Worm (Caenorhabditis elegans) whole organism, mixed stage, embryonic: ENCODE results near the gene tbc-11.

ENCODE experiments used
- M03D4.4 ChIP-seq: sonication (generic microtip); optimal IDR thresholded peaks from 2 replicates; lab custom pipeline; 2017; ENCODE audit warnings: mild to moderate bottlenecking, missing genetic modification characterization, missing compliant biosample characterization
- bed-3 ChIP-seq: fragments of 200-800 bp; sonication (Bioruptor generic); optimal IDR thresholded peaks from 3 replicates; lab custom pipeline; 2018; ENCODE audit warnings: mild to moderate bottlenecking, missing genetic modification characterization, moderate library complexity, missing compliant biosample characterization
- blmp-1 ChIP-seq: fragments of 150-350 bp; optimal IDR thresholded peaks from 2 replicates; lab custom pipeline; 2014; ENCODE audit warnings: missing biosample characterization, missing genetic modification characterization
- ceh-39 ChIP-seq: fragments of 150-350 bp; optimal IDR thresholded peaks from 2 replicates; lab custom pipeline; 2014; ENCODE audit warnings: missing biosample characterization, missing genetic modification characterization
- ceh-43 ChIP-seq: fragments of 200-800 bp; sonication (Bioruptor generic); optimal IDR thresholded peaks from 2 replicates; lab custom pipeline; 2018; ENCODE audit warnings: mild to moderate bottlenecking, missing genetic modification characterization, moderate library complexity, missing compliant biosample characterization
- ceh-83 ChIP-seq: fragments of 200-800 bp; sonication (Bioruptor generic); optimal IDR thresholded peaks from 2 replicates; lab custom pipeline; 2018; ENCODE audit warnings: mild to moderate bottlenecking, missing genetic modification characterization, missing compliant biosample characterization
- ces-1 ChIP-seq: fragments of 150-350 bp; optimal IDR thresholded peaks from 2 replicates; lab custom pipeline; 2014; ENCODE audit warnings: missing biosample characterization, missing genetic modification reagents, missing genetic modification characterization
- cnd-1 ChIP-seq: fragments of 200-800 bp; sonication (Bioruptor generic); optimal IDR thresholded peaks from 2 replicates; lab custom pipeline; 2018; ENCODE audit warnings: mild to moderate bottlenecking, missing genetic modification characterization, missing compliant biosample characterization
- drap-1 ChIP-seq: fragments of 200-800 bp; sonication (Bioruptor generic); optimal IDR thresholded peaks from 3 replicates; lab custom pipeline; 2018; ENCODE audit warnings: mild to moderate bottlenecking, missing genetic modification characterization, missing compliant biosample characterization
- elt-1 ChIP-seq: sonication (generic microtip); optimal IDR thresholded peaks from 2 replicates; lab custom pipeline; 2017; ENCODE audit warnings: missing genetic modification characterization, mild to moderate bottlenecking, missing compliant biosample characterization, antibody characterized with exemption, moderate library complexity, borderline replicate concordance; ENCODE audit not compliant: insufficient read depth
- elt-3 ChIP-seq: fragments of 150-350 bp; optimal IDR thresholded peaks from 2 replicates; lab custom pipeline; 2014; ENCODE audit warnings: missing biosample characterization, missing genetic modification characterization
- flh-1 ChIP-seq: fragments of 200-800 bp; sonication (Bioruptor generic); optimal IDR thresholded peaks from 2 replicates; lab custom pipeline; 2018; ENCODE audit warnings: mild to moderate bottlenecking, missing genetic modification characterization, moderate library complexity, missing compliant biosample characterization
- hlh-1 ChIP-seq: fragments of 150-350 bp; optimal IDR thresholded peaks from 2 replicates; lab custom pipeline; 2014; ENCODE audit warnings: missing biosample characterization, missing genetic modification reagents, missing genetic modification characterization
- lin-13 ChIP-seq: fragments of 150-350 bp; optimal IDR thresholded peaks from 2 replicates; lab custom pipeline; 2014; ENCODE audit warnings: missing biosample characterization, missing genetic modification characterization
- lin-32 ChIP-seq: fragments of 200-800 bp; sonication (Bioruptor generic); optimal IDR thresholded peaks from 2 replicates; lab custom pipeline; 2018; ENCODE audit warnings: mild to moderate bottlenecking, missing genetic modification characterization, missing compliant biosample characterization
- mab-5 ChIP-seq: fragments of 150-350 bp; optimal IDR thresholded peaks from 2 replicates; lab custom pipeline; 2014; ENCODE audit warnings: missing biosample characterization, missing genetic modification characterization
- mep-1 ChIP-seq: fragments of 150-350 bp; optimal IDR thresholded peaks from 2 replicates; lab custom pipeline; 2017; ENCODE audit warnings: missing biosample characterization, missing genetic modification reagents, missing genetic modification characterization, inconsistent platforms
- mls-2 ChIP-seq: sonication (generic microtip); optimal IDR thresholded peaks from 2 replicates; lab custom pipeline; 2016; ENCODE audit warnings: mild to moderate bottlenecking, missing genetic modification characterization, moderate library complexity, missing compliant biosample characterization
- nhr-12 ChIP-seq: fragments of 150-350 bp; optimal IDR thresholded peaks from 2 replicates; lab custom pipeline; 2014; ENCODE audit warnings: missing biosample characterization, missing genetic modification characterization
- nhr-2 ChIP-seq: fragments of 150-350 bp; optimal IDR thresholded peaks from 2 replicates; lab custom pipeline; 2014; ENCODE audit warnings: missing biosample characterization, missing genetic modification characterization
- nhr-237 ChIP-seq: fragments of 150-350 bp; optimal IDR thresholded peaks from 2 replicates; lab custom pipeline; 2014; ENCODE audit warnings: missing biosample characterization, missing genetic modification characterization
- nhr-76 ChIP-seq: sonication (generic microtip); optimal IDR thresholded peaks from 2 replicates; lab custom pipeline; 2017; ENCODE audit warnings: missing biosample characterization, missing genetic modification characterization
- pha-4 ChIP-seq: fragments of 150-350 bp; optimal IDR thresholded peaks from 2 replicates; lab custom pipeline; 2018; ENCODE audit warnings: missing biosample characterization, missing genetic modification reagents, missing genetic modification characterization
- sem-2 ChIP-seq: fragments of 200-800 bp; sonication (Bioruptor generic); optimal IDR thresholded peaks from 2 replicates; lab custom pipeline; 2018; ENCODE audit warnings: mild to moderate bottlenecking, missing genetic modification characterization, missing compliant biosample characterization
- snpc-4 ChIP-seq: fragments of 150-350 bp; optimal IDR thresholded peaks from 2 replicates; lab custom pipeline; 2014; ENCODE audit warnings: missing biosample characterization, missing genetic modification characterization
- sptf-1 ChIP-seq: sonication (generic microtip); optimal IDR thresholded peaks from 2 replicates; lab custom pipeline; 2017; ENCODE audit warnings: mild to moderate bottlenecking, missing genetic modification characterization, moderate library complexity, missing compliant biosample characterization
- unc-120 ChIP-seq: sonication (generic microtip); optimal IDR thresholded peaks from 2 replicates; lab custom pipeline; 2017; ENCODE audit warnings: missing genetic modification characterization, missing compliant biosample characterization; ENCODE audit not compliant: poor library complexity, severe bottlenecking
- unc-39 ChIP-seq: fragments of 150-350 bp; optimal IDR thresholded peaks from 2 replicates; lab custom pipeline; 2014; ENCODE audit warnings: missing biosample characterization, missing genetic modification characterization
- unc-62 ChIP-seq: fragments of 150-350 bp; optimal IDR thresholded peaks from 2 replicates; lab custom pipeline; 2014; ENCODE audit warnings: missing biosample characterization, missing genetic modification reagents, missing genetic modification characterization
- ztf-11 ChIP-seq: fragments of 150-350 bp; optimal IDR thresholded peaks from 2 replicates; lab custom pipeline; 2014; ENCODE audit warnings: missing biosample characterization, missing genetic modification characterization

tbc-11 gene

DNA sequence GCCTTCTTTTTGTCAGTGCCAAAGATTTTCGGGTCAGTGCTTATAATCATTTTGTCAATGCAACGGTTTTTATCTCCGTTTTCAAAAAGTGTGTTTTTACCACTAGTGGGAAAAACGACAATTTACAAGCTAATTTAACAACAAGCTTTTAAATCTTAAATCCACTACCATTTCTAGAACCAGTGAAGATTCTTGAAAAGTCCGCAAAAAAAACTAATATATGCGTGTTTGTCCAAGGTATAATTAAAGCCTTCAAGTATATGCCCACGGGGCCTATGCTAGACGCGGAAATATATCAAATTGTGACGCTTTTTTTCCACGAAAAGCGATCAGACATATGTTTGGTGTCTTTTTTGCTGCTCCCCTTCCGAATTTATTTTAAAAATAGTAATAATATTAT lies 12.2 kb upstream of the tbc-11 start:
- TF ChIP-seq mep-1 (tag; lab: Kevin White, UChicago): no peak
- no peak for TF ChIP-seq nhr-237 (tag; lab: Kevin White, UChicago)
- no peak for TF ChIP-seq flh-1 (GFP tag; lab: Kevin White, UChicago)
- TF ChIP-seq sem-2 (GFP tag; lab: Kevin White, UChicago): no peak
- TF ChIP-seq drap-1 (GFP tag; lab: Kevin White, UChicago): no peak
- no peak for TF ChIP-seq elt-3 (tag; lab: Kevin White, UChicago)
- no peak for TF ChIP-seq sptf-1 (tag; lab: Kevin White, UChicago)
- TF ChIP-seq ceh-43 (GFP tag; lab: Kevin White, UChicago): no peak
- no peak for TF ChIP-seq blmp-1 (tag; lab: Kevin White, UChicago)
- no peak for TF ChIP-seq unc-62 (GFP tag; lab: Kevin White, UChicago)
- TF ChIP-seq unc-39 (tag; lab: Kevin White, UChicago): no peak
- no peak for TF ChIP-seq mls-2 (tag; lab: Kevin White, UChicago)
- TF ChIP-seq snpc-4: no peak
- no peak for TF ChIP-seq bed-3 (GFP tag; lab: Kevin White, UChicago)
- TF ChIP-seq hlh-1: no peak
- TF ChIP-seq nhr-76 (tag; lab: Kevin White, UChicago): no peak
- TF ChIP-seq M03D4.4 (tag; lab: Kevin White, UChicago): no peak
- no peak for TF ChIP-seq unc-120 (tag; lab: Kevin White, UChicago)

DNA sequence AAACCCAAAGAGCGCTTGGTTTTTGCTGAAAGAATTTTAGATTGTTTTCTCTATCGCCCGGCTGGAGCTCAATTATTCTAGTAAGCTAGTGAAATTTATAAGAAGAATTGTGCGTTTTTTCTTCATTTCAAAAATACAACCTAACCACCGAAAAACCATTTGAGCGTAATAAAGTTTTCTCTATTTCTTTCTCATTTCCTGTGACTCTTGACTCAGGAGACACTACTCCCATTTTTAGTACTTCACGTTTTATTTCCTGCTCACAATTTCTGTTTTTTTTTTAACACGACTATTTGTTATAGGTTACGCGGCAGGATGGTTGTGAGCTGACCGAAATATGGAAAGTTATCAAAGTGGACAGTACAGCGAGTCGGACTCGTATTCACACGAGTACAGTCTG lies 11.8 kb upstream of the tbc-11 start, which contains the start of gene F35H12.6:
Gene F35H12.6, plus strand, starts transcription at position 301 of the 400 bp plus-strand sequence.
- TF ChIP-seq sem-2 (GFP tag; lab: Kevin White, UChicago) (no peak), elt-1 (tag; lab: Kevin White, UChicago) (no peak), ztf-11 (tag; lab: Kevin White, UChicago) (no peak), flh-1 (GFP tag; lab: Kevin White, UChicago) (no peak), ceh-39 (tag; lab: Kevin White, UChicago) (no peak), lin-32 (no peak)

DNA sequence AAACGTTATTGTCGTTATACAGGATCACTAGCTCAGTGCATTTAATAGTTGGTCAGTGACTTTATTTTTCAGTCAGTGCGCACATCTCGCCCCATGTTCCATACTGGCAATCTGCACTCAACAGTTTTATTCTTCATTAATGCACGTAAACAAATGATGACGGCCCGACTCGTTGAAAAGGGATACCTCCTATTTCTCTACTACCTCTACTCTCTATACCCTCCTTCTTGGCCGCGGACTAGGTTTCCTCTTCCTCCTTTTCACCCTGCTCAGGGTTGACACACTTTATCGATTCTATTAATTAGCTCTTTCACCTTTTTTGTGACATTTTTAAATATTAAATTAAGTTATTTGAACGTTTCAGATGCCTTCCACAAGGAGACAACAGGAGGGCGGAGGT lies 9.2 kb upstream of the tbc-11 start, which contains the start of gene sel-12:
Gene sel-12, plus strand, starts transcription at position 358 of the 400 bp plus-strand sequence.
- no peak for TF ChIP-seq nhr-237 (tag; lab: Kevin White, UChicago)
- no peak for TF ChIP-seq ztf-11 (tag; lab: Kevin White, UChicago)
- no peak for TF ChIP-seq elt-1 (tag; lab: Kevin White, UChicago)
- no peak for TF ChIP-seq unc-39 (tag; lab: Kevin White, UChicago)
- no peak for TF ChIP-seq snpc-4
- peak; percentile 62 for TF ChIP-seq ces-1 (GFP tag; lab: Kevin White, UChicago)
- TF ChIP-seq cnd-1: no peak
- no peak for TF ChIP-seq drap-1 (GFP tag; lab: Kevin White, UChicago)
- TF ChIP-seq blmp-1 (tag; lab: Kevin White, UChicago): no peak
- no peak for TF ChIP-seq mls-2 (tag; lab: Kevin White, UChicago)
- peak; percentile 72 for TF ChIP-seq ceh-39 (tag; lab: Kevin White, UChicago)
- no peak for TF ChIP-seq elt-3 (tag; lab: Kevin White, UChicago)
- no peak for TF ChIP-seq ceh-43 (GFP tag; lab: Kevin White, UChicago)
- TF ChIP-seq nhr-12 (tag; lab: Kevin White, UChicago): no peak
- TF ChIP-seq sptf-1 (tag; lab: Kevin White, UChicago): no peak
- no peak for TF ChIP-seq lin-13 (tag; lab: Kevin White, UChicago)
- TF ChIP-seq ceh-83: no peak
- TF ChIP-seq sem-2 (GFP tag; lab: Kevin White, UChicago): no peak
- no peak for TF ChIP-seq flh-1 (GFP tag; lab: Kevin White, UChicago)
- TF ChIP-seq unc-120 (tag; lab: Kevin White, UChicago): peak; percentile 41
- TF ChIP-seq nhr-2: no peak
- no peak for TF ChIP-seq hlh-1
- TF ChIP-seq mep-1 (tag; lab: Kevin White, UChicago): no peak
- TF ChIP-seq nhr-76 (tag; lab: Kevin White, UChicago): no peak
- TF ChIP-seq lin-32: peak; percentile 9
- no peak for TF ChIP-seq pha-4 (tag; lab: Kevin White, UChicago)

DNA sequence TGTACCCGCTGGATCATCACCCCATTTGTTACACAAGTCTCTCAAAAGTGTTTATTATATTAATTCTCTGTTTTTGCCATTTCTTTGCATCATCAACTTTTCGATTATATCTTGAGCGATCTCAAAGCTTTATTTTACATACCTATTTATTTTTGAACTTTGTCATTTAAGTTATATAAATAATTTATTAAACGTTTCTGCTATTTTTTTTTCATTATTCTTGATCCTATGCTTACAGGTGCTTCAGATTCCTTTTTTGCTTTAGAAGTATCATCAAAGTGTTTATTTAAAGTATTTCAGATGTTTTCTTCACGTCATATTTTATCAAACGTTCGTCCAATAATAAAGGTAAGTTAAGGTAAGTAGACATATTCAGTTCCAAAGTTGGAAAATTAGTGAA lies 6.7 kb upstream of the tbc-11 start, which contains the start of gene F35H12.5:
Gene F35H12.5, plus strand, starts transcription at position 301 of the 400 bp plus-strand sequence.
- TF ChIP-seq unc-120 (tag; lab: Kevin White, UChicago) (no peak), unc-39 (tag; lab: Kevin White, UChicago) (no peak), hlh-1 (no peak), mab-5 (tag; lab: Kevin White, UChicago) (no peak)
